Worm (Caenorhabditis elegans): ENCODE results near the gene wdr-48.
A peak's percentile ranks its signal among the peaks of the same experiment; 100 is the strongest.

wdr-48 gene

DNA sequence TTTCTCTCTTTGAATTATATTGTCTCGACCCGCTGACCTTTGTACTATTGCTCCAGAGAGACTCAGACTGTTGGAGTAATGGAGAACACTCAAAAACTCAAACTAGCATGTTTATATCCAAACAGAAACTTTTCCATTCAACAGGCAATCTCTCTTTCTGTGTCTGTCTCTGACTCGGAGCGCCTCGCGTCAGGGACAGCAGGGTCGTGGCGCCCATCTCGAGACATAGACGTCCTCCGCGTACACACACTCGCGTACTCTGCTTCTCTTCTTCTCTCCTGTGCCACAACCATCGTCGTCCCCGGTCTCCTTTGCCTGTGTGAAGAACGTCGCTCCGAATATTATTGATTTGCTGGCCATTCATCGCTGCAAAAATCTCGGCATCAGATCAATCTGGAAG lies 26.7 kb upstream of the wdr-48 start (continued):
- TF ChIP-seq F49E8.2 (tag; optimal IDR thresholded peaks at IDR 0.05; ENCODE audit: insufficient read depth), result no peak
- no peak for TF ChIP-seq sea-2 (GFP tag; IDR thresholded peaks at IDR 0.05)
- TF ChIP-seq nfyb-1 (GFP tag; IDR thresholded peaks at IDR 0.05), result peak; percentile 72
- TF ChIP-seq hrde-1 (tag; optimal IDR thresholded peaks at IDR 0.05; ENCODE audit: borderline replicate concordance), result no peak
- TF ChIP-seq F22D6.2 (tag; optimal IDR thresholded peaks at IDR 0.05), result no peak
- TF ChIP-seq somi-1 (GFP tag; optimal IDR thresholded peaks at IDR 0.05), result no peak
- TF ChIP-seq nfya-1 (tag; optimal IDR thresholded peaks at IDR 0.05; ENCODE audit: borderline replicate concordance, insufficient read depth), result no peak
- no peak for TF ChIP-seq mes-4 (tag; optimal IDR thresholded peaks at IDR 0.05)
- peak; percentile 40 for TF ChIP-seq ZK185.1 (tag; optimal IDR thresholded peaks at IDR 0.05; ENCODE audit: poor library complexity, severe bottlenecking)
- no peak for TF ChIP-seq ccch-3 (GFP tag; optimal IDR thresholded peaks at IDR 0.05)
- TF ChIP-seq nhr-80 (tag; optimal IDR thresholded peaks at IDR 0.05), result peak; percentile 98
- no peak for TF ChIP-seq nhr-179 (tag; optimal IDR thresholded peaks at IDR 0.05)
- TF ChIP-seq tbp1 (GFP tag; optimal IDR thresholded peaks at IDR 0.05), result peak; percentile 8
- TF ChIP-seq K11D2.4 (GFP tag; IDR thresholded peaks at IDR 0.05), result no peak
- TF ChIP-seq snpc-3.4 (tag; optimal IDR thresholded peaks at IDR 0.05), result no peak
- no peak for TF ChIP-seq aptf-3 (GFP tag; IDR thresholded peaks at IDR 0.05)
- no peak for TF ChIP-seq ztf-6 (GFP tag; IDR thresholded peaks at IDR 0.05)
- no peak for TF ChIP-seq athp-1 (tag; optimal IDR thresholded peaks at IDR 0.05)
- TF ChIP-seq nhr-120 (GFP tag; IDR thresholded peaks at IDR 0.05), result no peak
- no peak for TF ChIP-seq C06A6.2 (GFP tag; conservative IDR thresholded peaks at IDR 0.05)
- TF ChIP-seq B0019.2 (GFP tag; conservative IDR thresholded peaks at IDR 0.05), result no peak
- TF ChIP-seq ceh-27 (GFP tag; optimal IDR thresholded peaks at IDR 0.05), result peak; percentile 88
- TF ChIP-seq hlh-12 (tag; optimal IDR thresholded peaks at IDR 0.05), result no peak
- no peak for TF ChIP-seq Y67H2A.10 (GFP tag; conservative IDR thresholded peaks at IDR 0.05)
- no peak for TF ChIP-seq C17E4.6 (GFP tag; IDR thresholded peaks at IDR 0.05)
- TF ChIP-seq mel-28 (tag; optimal IDR thresholded peaks at IDR 0.05; ENCODE audit: borderline replicate concordance), result no peak
- TF ChIP-seq ekl-4 (GFP tag; IDR thresholded peaks at IDR 0.05), result 0 out of 2 replicates have a peak, but pooled peaks have one; percentile 30
- no peak for TF ChIP-seq ceh-79 (tag; optimal IDR thresholded peaks at IDR 0.05)
- TF ChIP-seq unc-62 (GFP tag; optimal IDR thresholded peaks at IDR 0.05), result no peak
- TF ChIP-seq fkh-3 (tag; optimal IDR thresholded peaks at IDR 0.05), result no peak
- no peak for TF ChIP-seq nfya-2 (GFP tag; IDR thresholded peaks at IDR 0.05)
- TF ChIP-seq ceh-58 (GFP tag; IDR thresholded peaks at IDR 0.05), result no peak
- TF ChIP-seq dpl-1 (GFP tag; optimal IDR thresholded peaks at IDR 0.05), result no peak
- no peak for TF ChIP-seq F33H1.4 (GFP tag; IDR thresholded peaks at IDR 0.05)
- no peak for TF ChIP-seq hlh-26 (GFP tag; conservative IDR thresholded peaks at IDR 0.05)
- peak; percentile 59 for TF ChIP-seq lin-40 (tag; optimal IDR thresholded peaks at IDR 0.05)
- 0 out of 2 replicates have a peak, but pooled peaks have one; percentile 18 for TF ChIP-seq pbrm-1 (GFP tag; IDR thresholded peaks at IDR 0.05)
- TF ChIP-seq bed-2 (GFP tag; IDR thresholded peaks at IDR 0.05), result no peak
- TF ChIP-seq ztf-3 (GFP tag; optimal IDR thresholded peaks at IDR 0.05), result no peak
- TF ChIP-seq zfh-2 (GFP tag; conservative IDR thresholded peaks at IDR 0.05), result peak; percentile 98
- TF ChIP-seq lin-54 (GFP tag; optimal IDR thresholded peaks at IDR 0.05), result peak; percentile 40
- peak; percentile 90 for TF ChIP-seq attf-5 (GFP tag; optimal IDR thresholded peaks at IDR 0.05)
- no peak for TF ChIP-seq akir-1 (GFP tag; optimal IDR thresholded peaks at IDR 0.05)
- TF ChIP-seq egl-44 (GFP tag; IDR thresholded peaks at IDR 0.05), result no peak
- TF ChIP-seq cebp-1 (GFP tag; IDR thresholded peaks at IDR 0.05), result peak; percentile 42; the same call in 1 of the 2 replicates
- peak; percentile 73 for TF ChIP-seq cebp-1 (tag; optimal IDR thresholded peaks at IDR 0.05)
- no peak; the same call in 1 of the 2 replicates for TF ChIP-seq rcor-1 (GFP tag; IDR thresholded peaks at IDR 0.05)
- TF ChIP-seq let-607 (tag; optimal IDR thresholded peaks at IDR 0.05), result peak; percentile 2 to 30
- TF ChIP-seq F23B12.7 (tag; optimal IDR thresholded peaks at IDR 0.05; ENCODE audit: insufficient read depth), result no peak

All from whole organism, young adult.